Worm (Caenorhabditis elegans) whole organism, L2 larva: ENCODE results near the gene acs-5.
"Not testable (repeated sequence)": the region's sequence is repeated elsewhere in the genome, so short reads cannot be mapped to it uniquely, and the experiment has no call there.

Source experiments
- C34F6.9 ChIP-seq: fragments of 150-350 bp; optimal IDR thresholded peaks from 2 replicates; lab custom pipeline; 2014; ENCODE audit warnings: missing biosample characterization, missing genetic modification characterization
- F13H6.1 ChIP-seq: sonication (generic microtip); optimal IDR thresholded peaks from 2 replicates; lab custom pipeline; 2016; ENCODE audit warnings: missing genetic modification characterization, missing compliant biosample characterization
- Y55F3AM.14 ChIP-seq: fragments of 200-800 bp; sonication (Bioruptor generic); optimal IDR thresholded peaks from 2 replicates; lab custom pipeline; 2018; ENCODE audit warnings: mild to moderate bottlenecking, missing genetic modification characterization, missing compliant biosample characterization
- ZK546.5 ChIP-seq: sonication (generic microtip); optimal IDR thresholded peaks from 2 replicates; lab custom pipeline; 2017; ENCODE audit warnings: missing biosample characterization, missing genetic modification characterization
- alr-1 ChIP-seq: fragments of 150-350 bp; optimal IDR thresholded peaks from 2 replicates; lab custom pipeline; 2014; ENCODE audit warnings: missing biosample characterization, missing genetic modification characterization
- aly-2 ChIP-seq: fragments of 150-350 bp; optimal IDR thresholded peaks from 2 replicates; lab custom pipeline; 2014; ENCODE audit warnings: missing biosample characterization, missing genetic modification characterization
- ceh-16 ChIP-seq: fragments of 150-350 bp; optimal IDR thresholded peaks from 2 replicates; lab custom pipeline; 2014; ENCODE audit warnings: missing biosample characterization, missing genetic modification characterization
- egl-27 ChIP-seq: sonication (generic microtip); optimal IDR thresholded peaks from 3 replicates; lab custom pipeline; 2017; ENCODE audit warnings: missing biosample characterization, missing genetic modification reagents, missing genetic modification characterization
- elt-1 ChIP-seq: fragments of 150-350 bp; optimal IDR thresholded peaks from 2 replicates; lab custom pipeline; 2014; ENCODE audit warnings: missing biosample characterization, missing genetic modification characterization
- lin-39 ChIP-seq: fragments of 150-350 bp; optimal IDR thresholded peaks from 2 replicates; lab custom pipeline; 2014; ENCODE audit warnings: missing biosample characterization, missing genetic modification reagents, missing genetic modification characterization
- lsy-2 ChIP-seq, 2 experiments: fragments of 150-350 bp in 1 of 2; sonication (generic microtip) in 1 of 2; optimal IDR thresholded peaks; 2 replicates each; lab custom pipeline; 2014 to 2017; ENCODE audit warnings: missing biosample characterization in 2 of 2, missing genetic modification characterization in 2 of 2
- nhr-10 ChIP-seq: sonication (generic microtip); optimal IDR thresholded peaks from 2 replicates; lab custom pipeline; 2017; ENCODE audit warnings: missing biosample characterization, missing genetic modification characterization
- nhr-11 ChIP-seq: fragments of 150-350 bp; optimal IDR thresholded peaks from 2 replicates; lab custom pipeline; 2014; ENCODE audit warnings: missing biosample characterization, missing genetic modification characterization
- nhr-23 ChIP-seq: fragments of 150-350 bp; optimal IDR thresholded peaks from 2 replicates; lab custom pipeline; 2014; ENCODE audit warnings: missing biosample characterization, missing genetic modification reagents, missing genetic modification characterization
- nhr-237 ChIP-seq: fragments of 150-350 bp; optimal IDR thresholded peaks from 2 replicates; lab custom pipeline; 2014; ENCODE audit warnings: missing biosample characterization, missing genetic modification characterization
- nhr-6 ChIP-seq: fragments of 150-350 bp; optimal IDR thresholded peaks from 2 replicates; lab custom pipeline; 2014; ENCODE audit warnings: missing biosample characterization, missing genetic modification characterization
- skn-1 ChIP-seq: sonication (generic microtip); optimal IDR thresholded peaks from 2 replicates; lab custom pipeline; 2017; ENCODE audit warnings: missing biosample characterization, missing genetic modification characterization
- sma-3 ChIP-seq: sonication (generic microtip); optimal IDR thresholded peaks from 2 replicates; lab custom pipeline; 2016; ENCODE audit warnings: missing genetic modification reagents, missing genetic modification characterization, missing compliant biosample characterization
- sma-9 ChIP-seq, 2 experiments: fragments of 150-350 bp in 1 of 2; sonication (generic microtip) in 1 of 2; optimal IDR thresholded peaks; 2 replicates each; lab custom pipeline; 2014 to 2016; ENCODE audit warnings: missing genetic modification characterization in 2 of 2, mild to moderate bottlenecking in 1 of 2, missing biosample characterization in 1 of 2, missing compliant biosample characterization in 1 of 2, missing genetic modification reagents in 1 of 2, moderate library complexity in 1 of 2
- snpc-4 ChIP-seq: fragments of 150-350 bp; optimal IDR thresholded peaks from 2 replicates; lab custom pipeline; 2014; ENCODE audit warnings: missing biosample characterization, missing genetic modification characterization
- unc-62 ChIP-seq: fragments of 150-350 bp; optimal IDR thresholded peaks from 2 replicates; lab custom pipeline; 2014; ENCODE audit warnings: missing biosample characterization, missing genetic modification reagents, missing genetic modification characterization
- zag-1 ChIP-seq: fragments of 150-350 bp; optimal IDR thresholded peaks from 2 replicates; lab custom pipeline; 2014; ENCODE audit warnings: missing biosample characterization, missing genetic modification characterization
- ztf-1 ChIP-seq: fragments of 200-800 bp; sonication (Bioruptor generic); conservative IDR thresholded peaks from 2 replicates; pipeline ENCODE4 v1.3.6; 2022; ENCODE audit warnings: missing genetic modification characterization, missing compliant biosample characterization

acs-5 gene

DNA sequence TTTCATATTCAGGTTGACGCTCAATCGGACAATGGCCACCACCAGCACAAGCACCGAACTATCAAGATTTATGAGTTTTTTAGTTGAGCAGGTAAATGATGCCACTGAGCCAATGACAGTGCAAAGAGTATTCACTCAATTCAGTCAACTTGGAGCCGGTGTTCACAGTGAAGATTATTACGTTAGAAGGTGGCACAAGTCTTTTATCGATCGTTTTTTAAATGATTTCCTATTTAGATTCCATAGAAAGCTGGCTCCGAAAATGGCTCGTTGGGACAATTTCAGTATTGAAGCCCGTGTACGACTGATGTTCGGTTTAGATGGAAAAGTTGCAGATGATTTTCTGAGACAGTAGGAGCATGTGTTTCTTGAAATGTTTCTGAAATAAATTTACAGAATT, 41.7 kb downstream of the acs-5 start, which contains the start of gene T28A8.5:
Gene T28A8.5 (plus strand): TSS at position 32 of the 400 bp plus-strand sequence.
- TF ChIP-seq ceh-16 = no peak
- no peak for TF ChIP-seq Y55F3AM.14 (GFP tag; lab: Kevin White, UChicago)

DNA sequence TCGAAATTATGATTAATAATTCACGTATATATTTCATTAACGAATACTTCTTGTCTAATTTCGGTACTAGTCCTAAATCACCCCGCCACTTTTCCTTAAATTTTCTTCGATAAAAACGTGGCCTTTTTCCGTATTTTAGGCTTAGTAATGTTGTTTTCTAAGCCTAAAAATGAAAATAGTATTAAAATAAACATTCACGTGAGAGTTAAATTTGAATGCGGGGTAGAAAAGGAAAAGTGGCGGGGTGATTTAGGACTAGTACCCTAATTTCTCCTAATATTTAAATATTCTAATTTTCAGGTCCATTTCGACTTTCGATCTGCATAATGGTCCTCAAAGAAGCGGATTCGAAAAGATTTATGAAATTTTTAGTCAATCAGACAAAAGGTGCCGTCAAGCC, 44.4 kb downstream of the acs-5 start, which contains the start of gene T28A8.6:
Gene T28A8.6 (plus strand): TSS at position 301 of the 400 bp plus-strand sequence.
- TF ChIP-seq elt-1 (tag; lab: Kevin White, UChicago); alr-1; nhr-237 (tag; lab: Kevin White, UChicago): not testable (repeated sequence)

- no peak for TF ChIP-seq lsy-2 (tag; optimal IDR thresholded peaks at IDR 0.05; lab: Kevin White, UChicago)
- no peak for TF ChIP-seq aly-2 (tag; lab: Kevin White, UChicago)
- TF ChIP-seq ztf-1 = no peak
- no peak for TF ChIP-seq zag-1 (tag; lab: Kevin White, UChicago)
- TF ChIP-seq nhr-11 = no peak
- no peak for TF ChIP-seq ZK546.5 (tag; lab: Kevin White, UChicago)
- TF ChIP-seq F13H6.1 (tag; lab: Kevin White, UChicago) = no peak
Measured at ce11 chrIII:13495571-13495970, 47.8 kb downstream of the acs-5 start, which contains the start of gene T28A8.2. T28A8.2 (minus strand) TSS chrIII:13495671.

DNA sequence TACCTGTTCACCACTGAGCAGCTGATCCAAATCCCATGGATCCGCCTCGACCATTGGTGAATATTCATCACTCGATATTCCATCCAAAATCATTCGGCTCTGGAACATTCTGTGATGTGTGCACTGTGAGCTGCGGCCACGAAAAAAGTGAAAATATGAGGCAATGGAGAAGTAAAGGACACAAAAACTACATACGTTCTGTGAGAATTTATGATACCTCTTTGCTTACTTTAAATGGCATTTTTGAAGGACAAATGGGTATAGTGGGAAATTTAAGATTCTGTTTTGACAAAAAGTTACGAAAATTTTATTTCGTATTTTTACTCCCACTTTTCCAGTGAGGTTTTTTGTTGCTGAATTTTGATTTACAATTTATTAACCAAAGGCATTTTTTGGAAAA, 51.0 kb downstream of the acs-5 start, which contains the start of gene twk-40:
Gene twk-40 (minus strand): TSS at position 101 of the 400 bp plus-strand sequence.
- no peak for TF ChIP-seq sma-3 (GFP tag; lab: Kevin White, UChicago)
- no peak for TF ChIP-seq sma-9 (GFP tag; optimal IDR thresholded peaks at IDR 0.05; lab: Kevin White, UChicago)
- no peak for TF ChIP-seq sma-9 (tag; optimal IDR thresholded peaks at IDR 0.05; lab: Kevin White, UChicago)
- TF ChIP-seq snpc-4 (tag; lab: Kevin White, UChicago) = no peak
- TF ChIP-seq nhr-11 = no peak
- no peak for TF ChIP-seq skn-1 (tag; lab: Kevin White, UChicago)
- no peak for TF ChIP-seq C34F6.9 (tag; lab: Kevin White, UChicago)
- no peak for TF ChIP-seq nhr-10
- TF ChIP-seq ceh-16 = no peak
- TF ChIP-seq ztf-1 = no peak
- no peak for TF ChIP-seq ZK546.5 (tag; lab: Kevin White, UChicago)
- no peak for TF ChIP-seq nhr-23 (tag; lab: Kevin White, UChicago)
- no peak for TF ChIP-seq nhr-6 (tag; lab: Kevin White, UChicago)
- TF ChIP-seq F13H6.1 (tag; lab: Kevin White, UChicago) = no peak
- TF ChIP-seq lin-39 = no peak
- TF ChIP-seq aly-2 (tag; lab: Kevin White, UChicago) = no peak
- TF ChIP-seq egl-27 (tag; lab: Kevin White, UChicago) = no peak
- TF ChIP-seq unc-62 = no peak
- no peak for TF ChIP-seq elt-1 (tag; lab: Kevin White, UChicago)
- TF ChIP-seq Y55F3AM.14 (GFP tag; lab: Kevin White, UChicago) = no peak
- TF ChIP-seq alr-1 = no peak
